Fruit fly (Drosophila melanogaster) whole organism, adult: Measurements from ENCODE around the gene Veneno.

Experiments
- CG12768 ChIP-seq: fragments of 200-800 bp; sonication (Bioruptor generic); optimal IDR thresholded peaks from 2 replicates; lab custom pipeline; 2017; ENCODE audit warnings: missing biosample characterization, missing genetic modification characterization, mild to moderate bottlenecking, moderate library complexity, missing genetic modification reagents
- CG5204 ChIP-seq: fragments of 200-800 bp; sonication (Bioruptor generic); optimal IDR thresholded peaks from 2 replicates; lab custom pipeline; 2016; ENCODE audit warnings: missing biosample characterization, missing genetic modification characterization
- Hr96 ChIP-seq: fragments of 200-800 bp; sonication (Bioruptor generic); optimal IDR thresholded peaks from 2 replicates; lab custom pipeline; 2016; ENCODE audit warnings: missing biosample characterization, missing genetic modification characterization
- Mnt ChIP-seq: fragments of 200-800 bp; sonication (Bioruptor generic); optimal IDR thresholded peaks from 2 replicates; lab custom pipeline; 2016; ENCODE audit warnings: missing biosample characterization, mild to moderate bottlenecking, missing genetic modification characterization
- bab1 ChIP-seq: fragments of 200-800 bp; sonication (Bioruptor generic); optimal IDR thresholded peaks from 3 replicates; lab custom pipeline; 2019; ENCODE audit warnings: missing biosample characterization, mild to moderate bottlenecking, missing genetic modification characterization, moderate library complexity
- cnc ChIP-seq, 2 experiments: fragments of >200 bp; optimal IDR thresholded peaks; 2 replicates each; lab custom pipeline; 2017
- kay ChIP-seq: fragments of 200-800 bp; sonication (Bioruptor generic); peaks from one replicate; lab custom pipeline; 2016; ENCODE audit warnings: missing biosample characterization, missing genetic modification characterization, borderline replicate concordance
- pad ChIP-seq: fragments of 200-800 bp; sonication (Bioruptor generic); optimal IDR thresholded peaks from 3 replicates; lab custom pipeline; 2017; ENCODE audit warnings: missing biosample characterization, missing genetic modification characterization, mild to moderate bottlenecking, moderate library complexity, missing genetic modification reagents

DNA sequence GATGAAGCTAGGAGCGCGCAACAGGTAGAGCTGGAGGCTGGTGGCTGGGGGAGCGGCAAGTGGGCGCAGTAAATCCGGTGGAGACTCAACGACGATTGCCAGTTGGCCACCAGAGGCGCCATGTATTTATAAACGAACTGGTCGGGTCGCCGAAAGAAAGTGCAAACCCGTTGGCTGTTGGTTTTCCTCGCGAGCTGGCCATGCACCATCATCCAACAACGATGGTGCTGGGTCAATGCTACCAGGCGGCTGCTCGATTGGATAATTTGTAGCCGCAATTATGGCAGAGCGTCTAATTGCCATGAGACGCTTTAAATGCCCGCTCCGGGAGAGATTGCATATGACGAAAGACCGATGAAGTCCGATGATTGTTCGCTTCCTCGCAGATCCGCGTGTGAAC lies 51.7 kb downstream of the Veneno start, which contains the start of gene CG11693:
- no peak for TF ChIP-seq cnc (optimal IDR thresholded peaks at IDR 0.05; lab: Kevin White, UChicago)
- no peak for TF ChIP-seq Mnt (GFP tag; lab: Kevin White, UChicago)
- TF ChIP-seq CG5204 = no peak
- no peak for TF ChIP-seq Hr96
- TF ChIP-seq kay (GFP tag; lab: Kevin White, UChicago) = no peak
- TF ChIP-seq bab1 (GFP tag; lab: Kevin White, UChicago) = no peak
- no peak for TF ChIP-seq pad
- no peak for TF ChIP-seq CG12768 (GFP tag; lab: Kevin White, UChicago)
